Fruit fly (Drosophila melanogaster) whole organism, embryonic: ENCODE data around the gene Acp29AB.

Experiments
- Aef1 ChIP-seq: fragments of 200-800 bp; sonication (Bioruptor generic); IDR thresholded peaks from 3 replicates; pipeline ENCODE4 v1.3.6; 2022; ENCODE audit warnings: missing biosample characterization, missing genetic modification characterization
- CG12299 ChIP-seq: fragments of 200-800 bp; sonication (Bioruptor generic); optimal IDR thresholded peaks from 2 replicates; lab custom pipeline; 2018; ENCODE audit warnings: missing biosample characterization, mild to moderate bottlenecking, missing genetic modification characterization
- CG12659 ChIP-seq: fragments of 200-800 bp; sonication (Bioruptor generic); optimal IDR thresholded peaks from 3 replicates; lab custom pipeline; 2017; ENCODE audit warnings: mild to moderate bottlenecking, missing biosample characterization, missing genetic modification reagents, missing genetic modification characterization
- CG14441 ChIP-seq: fragments of 200-800 bp; sonication (Bioruptor generic); IDR thresholded peaks from 2 replicates; pipeline ENCODE4 v1.3.6; 2022; ENCODE audit warnings: missing biosample characterization, missing genetic modification characterization
- CG14965 ChIP-seq: fragments of 200-800 bp; sonication (Bioruptor generic); optimal IDR thresholded peaks from 2 replicates; lab custom pipeline; 2016; ENCODE audit warnings: missing biosample characterization, missing genetic modification characterization, borderline replicate concordance
- CG15269 ChIP-seq: fragments of 200-800 bp; sonication (Bioruptor generic); optimal IDR thresholded peaks from 2 replicates; lab custom pipeline; 2018; ENCODE audit warnings: missing biosample characterization, mild to moderate bottlenecking, missing genetic modification characterization, moderate library complexity
- CG17359 ChIP-seq: fragments of 200-800 bp; sonication (Bioruptor generic); optimal IDR thresholded peaks from 3 replicates; lab custom pipeline; 2018; ENCODE audit warnings: missing biosample characterization, mild to moderate bottlenecking, missing genetic modification characterization, moderate library complexity
- CG18262 ChIP-seq: fragments of 200-800 bp; optimal IDR thresholded peaks from 3 replicates; lab custom pipeline; 2019; ENCODE audit warnings: missing biosample characterization, mild to moderate bottlenecking, missing genetic modification characterization, moderate library complexity
- CG30403 ChIP-seq: fragments of 200-800 bp; sonication (Bioruptor generic); optimal IDR thresholded peaks from 3 replicates; lab custom pipeline; 2016; ENCODE audit warnings: missing biosample characterization, missing genetic modification characterization
- CG31441 ChIP-seq: fragments of 200-800 bp; sonication (Bioruptor generic); IDR thresholded peaks from 2 replicates; pipeline ENCODE4 v1.3.6; 2022; ENCODE audit warnings: missing biosample characterization, missing genetic modification characterization
- CG4328 ChIP-seq: fragments of 200-800 bp; sonication (Bioruptor generic); optimal IDR thresholded peaks from 3 replicates; lab custom pipeline; 2017; ENCODE audit warnings: missing biosample characterization, missing genetic modification reagents, missing genetic modification characterization
- CG43689 ChIP-seq: fragments of 200-800 bp; sonication (Bioruptor generic); IDR thresholded peaks from 2 replicates; pipeline ENCODE4 v1.3.6; 2022; ENCODE audit warnings: missing biosample characterization, missing genetic modification characterization
- CG4854 ChIP-seq: fragments of 200-800 bp; sonication (Bioruptor generic); optimal IDR thresholded peaks from 2 replicates; lab custom pipeline; 2016; ENCODE audit warnings: missing biosample characterization, missing genetic modification characterization, inconsistent platforms
- CG6175 ChIP-seq: fragments of 200-800 bp; sonication (Bioruptor generic); IDR thresholded peaks from 3 replicates; pipeline ENCODE4 v1.3.6; 2022; ENCODE audit warnings: missing biosample characterization, missing genetic modification characterization
- CG6683 ChIP-seq: fragments of 200-800 bp; sonication (Bioruptor generic); optimal IDR thresholded peaks from 2 replicates; lab custom pipeline; 2017; ENCODE audit warnings: missing biosample characterization, mild to moderate bottlenecking, missing genetic modification characterization, missing genetic modification reagents
- CG7839 ChIP-seq: fragments of 200-800 bp; sonication (Bioruptor generic); optimal IDR thresholded peaks from 3 replicates; lab custom pipeline; 2018; ENCODE audit warnings: missing biosample characterization, mild to moderate bottlenecking, missing genetic modification characterization, moderate library complexity
- CG9215 ChIP-seq: fragments of 200-800 bp; sonication (Bioruptor generic); IDR thresholded peaks from 2 replicates; pipeline ENCODE4 v1.3.6; 2022; ENCODE audit warnings: missing biosample characterization, missing genetic modification characterization
- CHES-1-like ChIP-seq: fragments of 200-800 bp; sonication (Bioruptor generic); optimal IDR thresholded peaks from 2 replicates; lab custom pipeline; 2016; ENCODE audit warnings: missing biosample characterization, missing genetic modification characterization
- Chrac-16 ChIP-seq: fragments of 200-800 bp; sonication (Bioruptor generic); optimal IDR thresholded peaks from 3 replicates; lab custom pipeline; 2016; ENCODE audit warnings: missing biosample characterization, missing genetic modification characterization
- Dp ChIP-seq: fragments of 200-800 bp; sonication (Bioruptor generic); optimal IDR thresholded peaks from 2 replicates; lab custom pipeline; 2018; ENCODE audit warnings: missing biosample characterization, mild to moderate bottlenecking, missing genetic modification characterization, moderate library complexity
- E2f2 ChIP-seq: fragments of 200-800 bp; sonication (Bioruptor generic); IDR thresholded peaks from 2 replicates; pipeline ENCODE4 v1.3.6; 2022; ENCODE audit warnings: missing biosample characterization, missing genetic modification characterization
- HHEX ChIP-seq: fragments of 200-800 bp; sonication (Bioruptor generic); optimal IDR thresholded peaks from 3 replicates; lab custom pipeline; 2017; ENCODE audit warnings: missing biosample characterization, mild to moderate bottlenecking, missing genetic modification characterization, missing genetic modification reagents
- Hr3 ChIP-seq: fragments of 200-800 bp; sonication (Bioruptor generic); optimal IDR thresholded peaks from 3 replicates; lab custom pipeline; 2016; ENCODE audit warnings: missing biosample characterization, missing genetic modification characterization
- Hr51 ChIP-seq, 2 experiments: fragments of 200-800 bp; sonication (Bioruptor generic); optimal IDR thresholded peaks; 2 replicates in 1 of 2; 3 replicates in 1 of 2; lab custom pipeline; 2016 to 2018; ENCODE audit warnings: missing biosample characterization in 2 of 2, missing genetic modification characterization in 2 of 2, mild to moderate bottlenecking in 1 of 2, moderate library complexity in 1 of 2
- Lpt ChIP-seq: fragments of >200 bp; optimal IDR thresholded peaks from 2 replicates; lab custom pipeline; 2018; ENCODE audit warnings: missing biosample characterization, missing genetic modification characterization
- Neu2 ChIP-seq: fragments of 200-800 bp; sonication (Bioruptor generic); optimal IDR thresholded peaks from 3 replicates; lab custom pipeline; 2016; ENCODE audit warnings: missing biosample characterization, missing genetic modification characterization, borderline replicate concordance
- Ravus ChIP-seq: fragments of 200-800 bp; sonication (Bioruptor generic); IDR thresholded peaks from 2 replicates; pipeline ENCODE4 v1.3.6; 2022; ENCODE audit warnings: missing biosample characterization, missing genetic modification characterization
- Six4 ChIP-seq: fragments of 200-800 bp; sonication (Bioruptor generic); optimal IDR thresholded peaks from 2 replicates; lab custom pipeline; 2016; ENCODE audit warnings: missing biosample characterization, missing genetic modification characterization
- Sox100B ChIP-seq: fragments of 200-800 bp; sonication (Bioruptor generic); optimal IDR thresholded peaks from 3 replicates; lab custom pipeline; 2018; ENCODE audit warnings: missing biosample characterization, mild to moderate bottlenecking, missing genetic modification characterization
- Sry-β ChIP-seq: fragments of 200-800 bp; sonication (Bioruptor generic); optimal IDR thresholded peaks from 2 replicates; lab custom pipeline; 2018; ENCODE audit warnings: missing biosample characterization, mild to moderate bottlenecking, missing genetic modification characterization, moderate library complexity
- TFAM ChIP-seq: fragments of 200-800 bp; sonication (Bioruptor generic); optimal IDR thresholded peaks from 2 replicates; lab custom pipeline; 2017; ENCODE audit warnings: missing biosample characterization, missing genetic modification characterization, inconsistent platforms
- al ChIP-seq: fragments of 200-800 bp; sonication (Bioruptor generic); IDR thresholded peaks from 2 replicates; pipeline ENCODE4 v1.3.6; 2022; ENCODE audit warnings: missing biosample characterization, missing genetic modification characterization
- bsh ChIP-seq, 2 experiments: fragments of 200-800 bp; sonication (Bioruptor generic); optimal IDR thresholded peaks; 2 replicates each; lab custom pipeline; 2017 to 2018; ENCODE audit warnings: mild to moderate bottlenecking in 2 of 2, missing biosample characterization in 2 of 2, missing genetic modification characterization in 2 of 2, moderate library complexity in 1 of 2
- caup ChIP-seq: fragments of 200-800 bp; sonication (Bioruptor generic); optimal IDR thresholded peaks from 3 replicates; lab custom pipeline; 2017; ENCODE audit warnings: missing biosample characterization, mild to moderate bottlenecking, missing genetic modification characterization, moderate library complexity; ENCODE audit not compliant: severe bottlenecking
- chinmo ChIP-seq: fragments of 200-800 bp; sonication (Bioruptor generic); IDR thresholded peaks from 4 replicates; pipeline ENCODE4 v1.3.6; 2022; ENCODE audit warnings: missing biosample characterization, missing genetic modification characterization; ENCODE audit not compliant: partially characterized antibody
- ci ChIP-seq: fragments of 200-800 bp; sonication (Bioruptor generic); IDR thresholded peaks from 3 replicates; pipeline ENCODE4 v1.3.6; 2022; ENCODE audit warnings: missing biosample characterization, missing genetic modification characterization
- cwo ChIP-seq: fragments of 200-800 bp; sonication (Bioruptor generic); optimal IDR thresholded peaks from 3 replicates; lab custom pipeline; 2017; ENCODE audit warnings: missing biosample characterization, missing genetic modification characterization, mild to moderate bottlenecking, moderate library complexity, missing genetic modification reagents
- dimm ChIP-seq: fragments of 200-800 bp; sonication (Bioruptor generic); IDR thresholded peaks from 2 replicates; pipeline ENCODE4 v1.3.6; 2022; ENCODE audit warnings: missing biosample characterization, missing genetic modification characterization
- dm ChIP-seq: fragments of 200-800 bp; sonication (Bioruptor generic); optimal IDR thresholded peaks from 3 replicates; lab custom pipeline; 2016; ENCODE audit warnings: missing biosample characterization, missing genetic modification characterization
- dmrt99B ChIP-seq: fragments of 200-800 bp; sonication (Bioruptor generic); optimal IDR thresholded peaks from 2 replicates; lab custom pipeline; 2018; ENCODE audit warnings: missing biosample characterization, mild to moderate bottlenecking, missing genetic modification characterization, moderate library complexity
- dpn ChIP-seq, 2 experiments: fragments of 200-800 bp; sonication (Bioruptor generic); optimal IDR thresholded peaks; 3 replicates each; lab custom pipeline; 2016; ENCODE audit warnings: missing biosample characterization in 2 of 2, missing genetic modification characterization in 2 of 2
- dysf ChIP-seq: fragments of 200-800 bp; sonication (Bioruptor generic); IDR thresholded peaks from 3 replicates; pipeline ENCODE4 v1.3.6; 2022; ENCODE audit warnings: missing biosample characterization, missing genetic modification characterization
- esg ChIP-seq: fragments of 200-800 bp; sonication (Bioruptor generic); conservative IDR thresholded peaks from 2 replicates; pipeline ENCODE4 v1.3.6; 2022; ENCODE audit warnings: missing biosample characterization, missing genetic modification characterization
- ham ChIP-seq: fragments of 200-800 bp; sonication (Bioruptor generic); IDR thresholded peaks from 2 replicates; pipeline ENCODE4 v1.3.6; 2022; ENCODE audit warnings: missing biosample characterization, missing genetic modification characterization
- pfk ChIP-seq: fragments of 200-800 bp; sonication (Bioruptor generic); optimal IDR thresholded peaks from 2 replicates; lab custom pipeline; 2018; ENCODE audit warnings: missing biosample characterization, mild to moderate bottlenecking, missing genetic modification characterization, moderate library complexity
- phol ChIP-seq: fragments of 200-800 bp; sonication (Bioruptor generic); optimal IDR thresholded peaks from 3 replicates; lab custom pipeline; 2018; ENCODE audit warnings: missing biosample characterization, mild to moderate bottlenecking, missing genetic modification characterization, moderate library complexity
- psq ChIP-seq: fragments of 200-800 bp; sonication (Bioruptor generic); optimal IDR thresholded peaks from 2 replicates; lab custom pipeline; 2017; ENCODE audit warnings: missing biosample characterization, missing genetic modification characterization
- rib ChIP-seq: fragments of 200-800 bp; sonication (Bioruptor generic); IDR thresholded peaks from 2 replicates; pipeline ENCODE4 v1.3.6; 2022; ENCODE audit warnings: missing biosample characterization, missing genetic modification characterization
- so ChIP-seq: fragments of 200-800 bp; sonication (Bioruptor generic); IDR thresholded peaks from 3 replicates; pipeline ENCODE4 v1.3.6; 2022; ENCODE audit warnings: missing biosample characterization, missing genetic modification characterization

The Acp29AB gene

dm6 chr2L:8371354-8371937 lies 21.6 kb downstream of the Acp29AB start (continued):
- TF ChIP-seq so (0 out of 3 replicates have a peak, but pooled peaks have one; percentile 23), Hr3 (GFP tag; lab: Kevin White, UChicago) (no peak), Sox100B (GFP tag; lab: Kevin White, UChicago) (peak; percentile 19), Dp (GFP tag; lab: Kevin White, UChicago) (no peak), dpn (GFP tag; optimal IDR thresholded peaks at IDR 0.05; lab: Kevin White, UChicago) (peak in 1 of 2 experiments; percentile 24), Lpt (GFP tag; lab: Kevin White, UChicago) (no peak), CG30403 (peak; percentile 33), Ravus (GFP tag; lab: Robert Waterston, UW) (no peak), HHEX (peak; percentile 19), CG14965 (GFP tag; lab: Kevin White, UChicago) (no peak), bsh (GFP tag; optimal IDR thresholded peaks at IDR 0.05; lab: Kevin White, UChicago) (no peak), CG4328 (no peak), pfk (GFP tag; lab: Kevin White, UChicago) (no peak), rib (GFP tag; lab: Robert Waterston, UW) (no peak), CG4854 (no peak), dm (GFP tag; lab: Kevin White, UChicago) (no peak), Hr51 (GFP tag; optimal IDR thresholded peaks at IDR 0.05; lab: Kevin White, UChicago) (peak in 1 of 2 experiments; percentile 52), TFAM (GFP tag; lab: Kevin White, UChicago) (no peak), CG15269 (peak; percentile 49), E2f2 (GFP tag; lab: Robert Waterston, UW) (no peak), Neu2 (GFP tag; lab: Kevin White, UChicago) (no peak), phol (tag; lab: Kevin White, UChicago) (peak; percentile 23), al (GFP tag; lab: Robert Waterston, UW) (no peak), CG7839 (tag; lab: Kevin White, UChicago) (peak; percentile 46), CG6683 (GFP tag; lab: Kevin White, UChicago) (no peak), CG12659 (GFP tag; lab: Kevin White, UChicago) (peak; percentile 23), CG43689 (GFP tag; lab: Robert Waterston, UW) (no peak), cwo (GFP tag; lab: Kevin White, UChicago) (no peak), CG31441 (GFP tag; lab: Robert Waterston, UW) (peak; percentile 50; the same call in 1 of the 2 replicates), dysf (GFP tag; lab: Robert Waterston, UW) (0 out of 3 replicates have a peak, but pooled peaks have one; percentile 12), chinmo (GFP tag; lab: Robert Waterston, UW) (no peak), CG18262 (tag; lab: Kevin White, UChicago) (peak; percentile 18), CG14441 (GFP tag; lab: Robert Waterston, UW) (0 out of 2 replicates have a peak, but pooled peaks have one; percentile 30), CG12299 (tag; lab: Kevin White, UChicago) (no peak), Sry-β (no peak), ham (GFP tag; lab: Robert Waterston, UW) (no peak), Six4 (GFP tag; lab: Kevin White, UChicago) (no peak), CG9215 (no peak), ci (GFP tag; lab: Robert Waterston, UW) (no peak), dimm (GFP tag; lab: Robert Waterston, UW) (no peak), Aef1 (GFP tag; lab: Robert Waterston, UW) (no peak), caup (GFP tag; lab: Kevin White, UChicago) (no peak), esg (GFP tag; lab: Robert Waterston, UW) (no peak), CG6175 (GFP tag; lab: Robert Waterston, UW) (no peak), CHES-1-like (no peak), Chrac-16 (GFP tag; lab: Kevin White, UChicago) (no peak), dmrt99B (tag; lab: Kevin White, UChicago) (peak; percentile 54), CG17359 (tag; lab: Kevin White, UChicago) (peak; percentile 14), psq (GFP tag; lab: Kevin White, UChicago) (no peak)
